Worm (Caenorhabditis elegans): ENCODE results near the gene C37C3.12.

Gene C37C3.12

ce11 chrV:7853900-7854299, 14.5 kb upstream of the C37C3.12 start:
- no peak for TF ChIP-seq aly-1 (tag; optimal IDR thresholded peaks at IDR 0.05)
- no peak for TF ChIP-seq tbx-11 (GFP tag; IDR thresholded peaks at IDR 0.05)
- no peak for TF ChIP-seq scrt-1 (GFP tag; IDR thresholded peaks at IDR 0.05)
- no peak for TF ChIP-seq hmbx-1 (tag; optimal IDR thresholded peaks at IDR 0.05)
- TF ChIP-seq sea-1 (GFP tag; conservative IDR thresholded peaks at IDR 0.05), result no peak
- no peak for TF ChIP-seq ceh-13 (GFP tag; optimal IDR thresholded peaks at IDR 0.05)
- no peak for TF ChIP-seq hnd-1 (tag; optimal IDR thresholded peaks at IDR 0.05)
- TF ChIP-seq ceh-36 (tag; optimal IDR thresholded peaks at IDR 0.05), result no peak
- no peak for TF ChIP-seq hmg-4 (GFP tag; optimal IDR thresholded peaks at IDR 0.05)
- TF ChIP-seq B0310.2 (tag; optimal IDR thresholded peaks at IDR 0.05), result no peak
- TF ChIP-seq pes-1 (GFP tag; IDR thresholded peaks at IDR 0.05), result no peak
- TF ChIP-seq tra-4 (tag; optimal IDR thresholded peaks at IDR 0.05), result no peak
- TF ChIP-seq flt-1 (GFP tag; IDR thresholded peaks at IDR 0.05), result no peak
- no peak for TF ChIP-seq F13C5.2 (tag; optimal IDR thresholded peaks at IDR 0.05)
- TF ChIP-seq tbx-37 (GFP tag; conservative IDR thresholded peaks at IDR 0.05), result no peak
- TF ChIP-seq ama-1 (optimal IDR thresholded peaks at IDR 0.05), result no peak

- TF ChIP-seq pes-1 (GFP tag; IDR thresholded peaks at IDR 0.05) (no peak), ets-7 (tag; optimal IDR thresholded peaks at IDR 0.05) (no peak), B0310.2 (tag; optimal IDR thresholded peaks at IDR 0.05) (no peak), hnd-1 (tag; optimal IDR thresholded peaks at IDR 0.05) (no peak)
Observed at ce11 chrV:7852078-7852477, 12.7 kb upstream of the C37C3.12 start.

- TF ChIP-seq scrt-1 (GFP tag; IDR thresholded peaks at IDR 0.05) (0 out of 2 replicates have a peak, but pooled peaks have one; percentile 7), hmg-4 (GFP tag; optimal IDR thresholded peaks at IDR 0.05) (peak; percentile 1), pes-1 (GFP tag; IDR thresholded peaks at IDR 0.05) (no peak), sea-1 (GFP tag; conservative IDR thresholded peaks at IDR 0.05) (0 out of 2 replicates have a peak, but pooled peaks have one; percentile 7), tra-4 (tag; optimal IDR thresholded peaks at IDR 0.05) (no peak)
Observed at ce11 chrV:7848251-7848650, 8.9 kb upstream of the C37C3.12 start.

- no peak for TF ChIP-seq hnd-1 (tag; optimal IDR thresholded peaks at IDR 0.05)
- no peak for TF ChIP-seq pes-1 (GFP tag; IDR thresholded peaks at IDR 0.05)
- TF ChIP-seq aly-1 (tag; optimal IDR thresholded peaks at IDR 0.05), result no peak
- TF ChIP-seq tbx-37 (GFP tag; conservative IDR thresholded peaks at IDR 0.05), result no peak
- TF ChIP-seq flt-1 (GFP tag; IDR thresholded peaks at IDR 0.05), result no peak
- TF ChIP-seq sea-1 (GFP tag; conservative IDR thresholded peaks at IDR 0.05), result no peak
- TF ChIP-seq ceh-36 (tag; optimal IDR thresholded peaks at IDR 0.05), result no peak
- no peak for TF ChIP-seq hmbx-1 (tag; optimal IDR thresholded peaks at IDR 0.05)
- no peak for TF ChIP-seq F13C5.2 (tag; optimal IDR thresholded peaks at IDR 0.05)
- no peak for TF ChIP-seq B0310.2 (tag; optimal IDR thresholded peaks at IDR 0.05)
- TF ChIP-seq tra-4 (tag; optimal IDR thresholded peaks at IDR 0.05), result no peak
Observed at ce11 chrV:7847687-7848086, 8.3 kb upstream of the C37C3.12 start.

- no peak for TF ChIP-seq ama-1 (optimal IDR thresholded peaks at IDR 0.05)
Observed at ce11 chrV:7847170-7847569, 7.8 kb upstream of the C37C3.12 start, which contains the start of gene memo-1. Gene memo-1, minus strand, starts transcription at chrV:7847171.

- TF ChIP-seq ceh-36 (tag; optimal IDR thresholded peaks at IDR 0.05), result no peak
- TF ChIP-seq scrt-1 (GFP tag; IDR thresholded peaks at IDR 0.05), result no peak
- no peak for TF ChIP-seq tbx-37 (GFP tag; conservative IDR thresholded peaks at IDR 0.05)
- TF ChIP-seq tra-4 (tag; optimal IDR thresholded peaks at IDR 0.05), result no peak
- no peak for TF ChIP-seq ama-1 (optimal IDR thresholded peaks at IDR 0.05)
- TF ChIP-seq pes-1 (GFP tag; IDR thresholded peaks at IDR 0.05), result no peak
- no peak for TF ChIP-seq hmbx-1 (tag; optimal IDR thresholded peaks at IDR 0.05)
- no peak for TF ChIP-seq tbx-11 (GFP tag; IDR thresholded peaks at IDR 0.05)
- no peak for TF ChIP-seq aly-1 (tag; optimal IDR thresholded peaks at IDR 0.05)
- no peak for TF ChIP-seq hmg-4 (GFP tag; optimal IDR thresholded peaks at IDR 0.05)
- no peak for TF ChIP-seq flt-1 (GFP tag; IDR thresholded peaks at IDR 0.05)
- no peak for TF ChIP-seq sea-1 (GFP tag; conservative IDR thresholded peaks at IDR 0.05)
- TF ChIP-seq F13C5.2 (tag; optimal IDR thresholded peaks at IDR 0.05), result no peak
- no peak for TF ChIP-seq ceh-13 (GFP tag; optimal IDR thresholded peaks at IDR 0.05)
- no peak for TF ChIP-seq B0310.2 (tag; optimal IDR thresholded peaks at IDR 0.05)
- TF ChIP-seq hnd-1 (tag; optimal IDR thresholded peaks at IDR 0.05), result no peak
- no peak for TF ChIP-seq ets-7 (tag; optimal IDR thresholded peaks at IDR 0.05)
Observed at ce11 chrV:7842228-7842627, 2.8 kb upstream of the C37C3.12 start, which contains the start of gene grd-8. Gene grd-8, plus strand, starts transcription at chrV:7842528.

ce11 chrV:7837809-7838208, 1.6 kb downstream of the C37C3.12 start, which contains the start of gene ttr-33:
Gene ttr-33, minus strand, starts transcription at chrV:7837909.
- no peak for TF ChIP-seq aly-1 (tag; optimal IDR thresholded peaks at IDR 0.05)
- no peak for TF ChIP-seq ama-1 (optimal IDR thresholded peaks at IDR 0.05)
- no peak for TF ChIP-seq F13C5.2 (tag; optimal IDR thresholded peaks at IDR 0.05)
- no peak for TF ChIP-seq hnd-1 (tag; optimal IDR thresholded peaks at IDR 0.05)

- no peak for TF ChIP-seq tbx-11 (GFP tag; IDR thresholded peaks at IDR 0.05)
- TF ChIP-seq ama-1 (optimal IDR thresholded peaks at IDR 0.05), result no peak
- no peak for TF ChIP-seq hmg-4 (GFP tag; optimal IDR thresholded peaks at IDR 0.05)
- TF ChIP-seq F13C5.2 (tag; optimal IDR thresholded peaks at IDR 0.05), result no peak
- no peak for TF ChIP-seq tbx-37 (GFP tag; conservative IDR thresholded peaks at IDR 0.05)
Observed at ce11 chrV:7836911-7837310, 2.5 kb downstream of the C37C3.12 start, which contains the start of gene txt-5. Gene txt-5, minus strand, starts transcription at chrV:7837134.

ce11 chrV:7830952-7831351, 8.4 kb downstream of the C37C3.12 start:
- TF ChIP-seq sea-1 (GFP tag; conservative IDR thresholded peaks at IDR 0.05), result no peak
- no peak for TF ChIP-seq aly-1 (tag; optimal IDR thresholded peaks at IDR 0.05)
- TF ChIP-seq ceh-13 (GFP tag; optimal IDR thresholded peaks at IDR 0.05), result no peak
- TF ChIP-seq hnd-1 (tag; optimal IDR thresholded peaks at IDR 0.05), result no peak
- TF ChIP-seq tra-4 (tag; optimal IDR thresholded peaks at IDR 0.05), result no peak
- no peak for TF ChIP-seq ama-1 (optimal IDR thresholded peaks at IDR 0.05)
- TF ChIP-seq hmg-4 (GFP tag; optimal IDR thresholded peaks at IDR 0.05), result no peak
- TF ChIP-seq pes-1 (GFP tag; IDR thresholded peaks at IDR 0.05), result no peak
- no peak for TF ChIP-seq B0310.2 (tag; optimal IDR thresholded peaks at IDR 0.05)
- no peak for TF ChIP-seq tbx-11 (GFP tag; IDR thresholded peaks at IDR 0.05)
- TF ChIP-seq ets-7 (tag; optimal IDR thresholded peaks at IDR 0.05), result no peak
